Fruit fly (Drosophila melanogaster) whole organism, embryonic: Measurements from ENCODE around the gene Dpy-30L1.

ENCODE experiments used
- B-H1 ChIP-seq: fragments of 200-800 bp; sonication (Bioruptor generic); IDR thresholded peaks from 3 replicates; pipeline ENCODE4 v1.3.6; 2022; ENCODE audit warnings: missing biosample characterization, missing genetic modification characterization
- Bgb ChIP-seq: fragments of 200-800 bp; sonication (Bioruptor generic); IDR thresholded peaks from 2 replicates; pipeline ENCODE4 v1.3.6; 2022; ENCODE audit warnings: missing biosample characterization, missing genetic modification characterization; ENCODE audit not compliant: partially characterized antibody
- Bteb2 ChIP-seq: fragments of 200-800 bp; sonication (Bioruptor generic); optimal IDR thresholded peaks from 2 replicates; lab custom pipeline; 2016; ENCODE audit warnings: missing biosample characterization, missing genetic modification characterization
- CG10543 ChIP-seq: fragments of 200-800 bp; sonication (Bioruptor generic); optimal IDR thresholded peaks from 3 replicates; lab custom pipeline; 2017; ENCODE audit warnings: missing biosample characterization, mild to moderate bottlenecking, missing genetic modification characterization, moderate library complexity
- CG10565 ChIP-seq: fragments of 200-800 bp; sonication (Bioruptor generic); optimal IDR thresholded peaks from 3 replicates; lab custom pipeline; 2016; ENCODE audit warnings: missing biosample characterization, mild to moderate bottlenecking, missing genetic modification characterization
- CG14710 ChIP-seq: fragments of 200-800 bp; sonication (Bioruptor generic); optimal IDR thresholded peaks from 3 replicates; lab custom pipeline; 2019; ENCODE audit warnings: missing biosample characterization, mild to moderate bottlenecking, missing genetic modification characterization, moderate library complexity
- CG2199 ChIP-seq: fragments of 200-800 bp; sonication (Bioruptor generic); IDR thresholded peaks from 3 replicates; pipeline ENCODE4 v1.3.6; 2022; ENCODE audit warnings: missing biosample characterization, missing genetic modification characterization
- CG34376 ChIP-seq: fragments of 200-800 bp; sonication (Bioruptor generic); optimal IDR thresholded peaks from 2 replicates; lab custom pipeline; 2018; ENCODE audit warnings: missing biosample characterization, mild to moderate bottlenecking, missing genetic modification characterization
- CG3847 ChIP-seq: fragments of 200-800 bp; sonication (Bioruptor generic); IDR thresholded peaks from 2 replicates; pipeline ENCODE4 v1.3.6; 2022; ENCODE audit warnings: missing biosample characterization, missing genetic modification characterization
- CG6272 ChIP-seq: fragments of 200-800 bp; sonication (Bioruptor generic); IDR thresholded peaks from 2 replicates; pipeline ENCODE4 v1.3.6; 2022; ENCODE audit warnings: missing biosample characterization, missing genetic modification characterization
- CG8290 ChIP-seq, 3 experiments: fragments of 200-800 bp; sonication (Bioruptor generic); optimal IDR thresholded peaks; 2 replicates each; lab custom pipeline; 2016 to 2019; ENCODE audit warnings: missing biosample characterization in 3 of 3, missing genetic modification characterization in 3 of 3, mild to moderate bottlenecking in 2 of 3, moderate library complexity in 1 of 3
- CG8359 ChIP-seq: fragments of 200-800 bp; sonication (Bioruptor generic); optimal IDR thresholded peaks from 2 replicates; lab custom pipeline; 2017; ENCODE audit warnings: missing biosample characterization, mild to moderate bottlenecking, missing genetic modification characterization, borderline replicate concordance
- CG9797 ChIP-seq: fragments of 200-800 bp; sonication (Bioruptor generic); optimal IDR thresholded peaks from 3 replicates; lab custom pipeline; 2018; ENCODE audit warnings: missing biosample characterization, mild to moderate bottlenecking, missing genetic modification characterization
- CHES-1-like ChIP-seq: fragments of 200-800 bp; sonication (Bioruptor generic); optimal IDR thresholded peaks from 2 replicates; lab custom pipeline; 2016; ENCODE audit warnings: missing biosample characterization, missing genetic modification characterization
- D19B ChIP-seq: fragments of 200-800 bp; sonication (Bioruptor generic); optimal IDR thresholded peaks from 2 replicates; lab custom pipeline; 2017; ENCODE audit warnings: missing biosample characterization, mild to moderate bottlenecking, missing genetic modification characterization
- Dip2 ChIP-seq: fragments of 200-800 bp; sonication (Bioruptor generic); IDR thresholded peaks from 2 replicates; pipeline ENCODE4 v1.3.6; 2022; ENCODE audit warnings: missing biosample characterization, missing genetic modification characterization
- Ets65A ChIP-seq: fragments of 200-800 bp; sonication (Bioruptor generic); peaks from one replicate; lab custom pipeline; 2016; ENCODE audit warnings: missing biosample characterization, missing genetic modification characterization
- Ets97D ChIP-seq: fragments of 200-800 bp; sonication (Bioruptor generic); optimal IDR thresholded peaks from 3 replicates; lab custom pipeline; 2016; ENCODE audit warnings: missing biosample characterization, missing genetic modification characterization
- Hr39 ChIP-seq: fragments of >200 bp; optimal IDR thresholded peaks from 2 replicates; lab custom pipeline; 2017
- Hsf ChIP-seq: fragments of 200-800 bp; sonication (Bioruptor generic); optimal IDR thresholded peaks from 3 replicates; lab custom pipeline; 2016; ENCODE audit warnings: missing biosample characterization, missing genetic modification characterization
- Kr ChIP-seq: fragments of 200-800 bp; sonication (Bioruptor generic); optimal IDR thresholded peaks from 2 replicates; lab custom pipeline; 2017; ENCODE audit warnings: missing biosample characterization, mild to moderate bottlenecking, missing genetic modification characterization
- Mes4 ChIP-seq: fragments of 200-800 bp; sonication (Bioruptor generic); optimal IDR thresholded peaks from 2 replicates; lab custom pipeline; 2016; ENCODE audit warnings: missing biosample characterization, missing genetic modification characterization
- Mrtf ChIP-seq: fragments of 200-800 bp; sonication (Bioruptor generic); IDR thresholded peaks from 3 replicates; pipeline ENCODE4 v1.3.6; 2022; ENCODE audit warnings: missing biosample characterization, missing genetic modification characterization
- Myb ChIP-seq: fragments of 200-800 bp; sonication (Bioruptor generic); optimal IDR thresholded peaks from 2 replicates; lab custom pipeline; 2016; ENCODE audit warnings: missing biosample characterization, missing genetic modification characterization
- Side ChIP-seq: fragments of 200-800 bp; sonication (Bioruptor generic); optimal IDR thresholded peaks from 2 replicates; lab custom pipeline; 2016; ENCODE audit warnings: missing biosample characterization, missing genetic modification characterization
- Taf1 ChIP-seq: fragments of 200-800 bp; sonication (Bioruptor generic); IDR thresholded peaks from 2 replicates; pipeline ENCODE4 v1.3.6; 2022; ENCODE audit warnings: missing biosample characterization, missing genetic modification characterization
- cg ChIP-seq: fragments of 200-800 bp; sonication (Bioruptor generic); optimal IDR thresholded peaks from 3 replicates; lab custom pipeline; 2019; ENCODE audit warnings: missing biosample characterization, mild to moderate bottlenecking, missing genetic modification characterization, moderate library complexity
- crol ChIP-seq: fragments of 200-800 bp; sonication (Bioruptor generic); IDR thresholded peaks from 2 replicates; pipeline ENCODE4 v1.3.6; 2022; ENCODE audit warnings: missing biosample characterization, missing genetic modification characterization
- dan ChIP-seq: fragments of 200-800 bp; sonication (Bioruptor generic); IDR thresholded peaks from 2 replicates; pipeline ENCODE4 v1.3.6; 2022; ENCODE audit warnings: missing biosample characterization, missing genetic modification characterization
- ftz-f1 ChIP-seq: fragments of 200-800 bp; sonication (Bioruptor generic); optimal IDR thresholded peaks from 2 replicates; lab custom pipeline; 2016; ENCODE audit warnings: missing biosample characterization, missing genetic modification characterization
- mld ChIP-seq: fragments of 200-800 bp; sonication (Bioruptor generic); IDR thresholded peaks from 3 replicates; pipeline ENCODE4 v1.3.6; 2022; ENCODE audit warnings: missing biosample characterization, missing genetic modification characterization; ENCODE audit not compliant: partially characterized antibody
- odd ChIP-seq: fragments of 200-800 bp; sonication (Bioruptor generic); optimal IDR thresholded peaks from 2 replicates; lab custom pipeline; 2017; ENCODE audit warnings: missing biosample characterization, mild to moderate bottlenecking, missing genetic modification characterization
- p53 ChIP-seq: fragments of 200-800 bp; sonication (Bioruptor generic); optimal IDR thresholded peaks from 2 replicates; lab custom pipeline; 2016; ENCODE audit warnings: missing biosample characterization, missing genetic modification characterization
- pb ChIP-seq: fragments of 200-800 bp; sonication (Bioruptor generic); optimal IDR thresholded peaks from 3 replicates; lab custom pipeline; 2016; ENCODE audit warnings: missing biosample characterization, missing genetic modification characterization
- slbo ChIP-seq: fragments of 200-800 bp; sonication (Bioruptor generic); IDR thresholded peaks from 2 replicates; pipeline ENCODE4 v1.3.6; 2022; ENCODE audit warnings: missing biosample characterization, missing genetic modification characterization
- sug ChIP-seq: fragments of 200-800 bp; optimal IDR thresholded peaks from 2 replicates; lab custom pipeline; 2019; ENCODE audit warnings: missing biosample characterization, mild to moderate bottlenecking, missing genetic modification characterization, moderate library complexity
- zf30C ChIP-seq: fragments of 200-800 bp; sonication (Bioruptor generic); optimal IDR thresholded peaks from 3 replicates; lab custom pipeline; 2018; ENCODE audit warnings: missing biosample characterization, mild to moderate bottlenecking, missing genetic modification characterization

Dpy-30L1 gene

dm6 chr2L:10703281-10703680 lies 29.2 kb upstream of the Dpy-30L1 start, which contains the start of gene CG6415 (continued):
- TF ChIP-seq CG10543 (GFP tag; lab: Kevin White, UChicago) (peak; percentile 51), zf30C (GFP tag; lab: Kevin White, UChicago) (peak; percentile 66), CHES-1-like (GFP tag; lab: Kevin White, UChicago) (peak; percentile 14), odd (GFP tag; lab: Kevin White, UChicago) (peak; percentile 30)
- TF ChIP-seq, all 482 proteins: peak for 337

dm6 chr2L:10704425-10704824 lies 28.0 kb upstream of the Dpy-30L1 start:
- no peak for TF ChIP-seq Bteb2 (GFP tag; lab: Kevin White, UChicago)
- TF ChIP-seq CG34376 (GFP tag; lab: Kevin White, UChicago) = no peak
- peak; percentile 90 for TF ChIP-seq Ets65A
- no peak for TF ChIP-seq Mrtf (GFP tag; lab: Robert Waterston, UW)
- no peak for TF ChIP-seq CG14710 (tag; lab: Kevin White, UChicago)
- no peak for TF ChIP-seq Dip2 (GFP tag; lab: Robert Waterston, UW)

dm6 chr2L:10706267-10706666 lies 26.2 kb upstream of the Dpy-30L1 start:
- TF ChIP-seq Bgb (GFP tag; lab: Robert Waterston, UW) (no peak), Ets65A (peak; percentile 73)

dm6 chr2L:10708089-10708488 lies 24.4 kb upstream of the Dpy-30L1 start:
- TF ChIP-seq CG9797 (GFP tag; lab: Kevin White, UChicago) = no peak
- TF ChIP-seq CG3847 (GFP tag; lab: Robert Waterston, UW) = no peak
- no peak for TF ChIP-seq Side (GFP tag; lab: Kevin White, UChicago)
- peak; percentile 13 for TF ChIP-seq Ets65A
- no peak for TF ChIP-seq dan (GFP tag; lab: Robert Waterston, UW)
- TF ChIP-seq CG8359 (GFP tag; lab: Kevin White, UChicago) = no peak
- no peak for TF ChIP-seq Ets97D (GFP tag; lab: Kevin White, UChicago)
- TF ChIP-seq cg = no peak
- no peak for TF ChIP-seq p53
- peak; percentile 64 for TF ChIP-seq Hr39
- no peak for TF ChIP-seq CG10565
- TF ChIP-seq crol = peak; percentile 67
- TF ChIP-seq CHES-1-like (GFP tag; lab: Kevin White, UChicago) = no peak
- TF ChIP-seq Taf1 (GFP tag; lab: Robert Waterston, UW) = no peak
- TF ChIP-seq Myb (GFP tag; lab: Kevin White, UChicago) = no peak
- TF ChIP-seq mld (GFP tag; lab: Robert Waterston, UW) = no peak
- no peak for TF ChIP-seq Kr (GFP tag; lab: Kevin White, UChicago)

- TF ChIP-seq Mes4 (GFP tag; lab: Kevin White, UChicago) = no peak
- TF ChIP-seq sug (tag; lab: Kevin White, UChicago) = no peak
- no peak for TF ChIP-seq B-H1 (GFP tag; lab: Robert Waterston, UW)
- no peak for TF ChIP-seq D19B (GFP tag; lab: Kevin White, UChicago)
- no peak for TF ChIP-seq Hsf (GFP tag; lab: Kevin White, UChicago)
- no peak for TF ChIP-seq CG8290 (GFP tag; optimal IDR thresholded peaks at IDR 0.05; lab: Kevin White, UChicago)
- no peak for TF ChIP-seq CG8290 (tag; optimal IDR thresholded peaks at IDR 0.05; lab: Kevin White, UChicago)
- no peak for TF ChIP-seq pb (GFP tag; lab: Kevin White, UChicago)
- no peak for TF ChIP-seq slbo (GFP tag; lab: Robert Waterston, UW)
- no peak for TF ChIP-seq CG2199 (GFP tag; lab: Robert Waterston, UW)
- TF ChIP-seq ftz-f1 (GFP tag; lab: Kevin White, UChicago) = no peak
- no peak for TF ChIP-seq CG6272 (GFP tag; lab: Robert Waterston, UW)
Measured at dm6 chr2L:10709353-10709752, 23.1 kb upstream of the Dpy-30L1 start, which contains the start of gene Lip2. Gene Lip2 (minus strand): TSS chr2L:10709453.
